Worm (Caenorhabditis elegans): ENCODE measurements around the gene snr-1.

The snr-1 gene

DNA sequence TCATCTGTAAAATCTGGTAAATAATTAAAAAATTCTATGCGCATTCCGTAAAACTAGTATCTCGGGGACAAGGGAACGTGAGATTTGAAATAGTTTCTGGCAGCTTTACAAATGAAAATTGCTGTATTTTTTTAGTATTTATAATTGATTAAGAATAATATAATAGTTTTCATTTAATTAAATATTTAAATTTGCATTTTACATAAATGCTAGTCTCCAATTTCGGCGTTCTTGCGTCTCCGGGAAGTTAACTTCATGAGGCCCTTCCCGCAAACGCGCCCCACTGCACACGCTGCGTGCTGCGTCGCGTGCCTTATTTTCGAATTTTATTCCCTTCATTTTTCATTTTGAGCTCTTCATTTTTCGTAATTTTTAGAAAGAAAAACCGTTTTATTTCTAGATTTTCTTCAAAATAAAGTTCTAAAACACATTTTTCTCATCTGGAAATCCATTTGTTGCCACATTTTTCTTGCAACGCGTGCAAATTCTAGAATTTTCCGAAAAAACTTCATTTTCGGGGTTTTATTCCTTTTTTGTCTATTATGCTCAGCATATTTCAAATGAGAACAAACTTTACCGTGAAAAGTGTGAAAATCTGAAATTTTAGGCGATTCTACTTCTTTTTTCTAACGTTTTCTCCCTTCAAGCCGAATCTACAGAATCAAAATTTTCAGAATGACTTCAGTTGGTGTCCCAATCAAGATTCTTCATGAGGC lies at the start of gene snr-1, which contains the start of gene snx-13 (continued):
- TF ChIP-seq ztf-6 (GFP tag; IDR thresholded peaks at IDR 0.05) (peak; percentile 57; the same call in 1 of the 2 replicates), bed-1 (GFP tag; IDR thresholded peaks at IDR 0.05) (no peak), ZK185.1 (tag; optimal IDR thresholded peaks at IDR 0.05; ENCODE audit: poor library complexity, severe bottlenecking) (peak; percentile 55), tlf-1 (GFP tag; optimal IDR thresholded peaks at IDR 0.05) (peak; percentile 34), snpc-4 (GFP tag; optimal IDR thresholded peaks at IDR 0.05) (peak; percentile 73), snpc-4 (tag; optimal IDR thresholded peaks at IDR 0.05) (peak; percentile 36 to 91 (median 73)), F57A8.1 (GFP tag; optimal IDR thresholded peaks at IDR 0.05) (no peak), athp-1 (tag; optimal IDR thresholded peaks at IDR 0.05) (peak; percentile 82), hlh-12 (tag; optimal IDR thresholded peaks at IDR 0.05) (no peak), F52B5.7 (tag; optimal IDR thresholded peaks at IDR 0.05) (no peak), ceh-91 (GFP tag; IDR thresholded peaks at IDR 0.05) (peak; percentile 70; the same call in 1 of the 2 replicates), unc-130 (GFP tag; optimal IDR thresholded peaks at IDR 0.05) (peak; percentile 85), tbp1 (GFP tag; optimal IDR thresholded peaks at IDR 0.05) (peak; percentile 71), B0019.2 (GFP tag; conservative IDR thresholded peaks at IDR 0.05) (0 out of 2 replicates have a peak, but pooled peaks have one; percentile 12), dox-1 (GFP tag; IDR thresholded peaks at IDR 0.05) (peak; percentile 91), lin-54 (GFP tag; optimal IDR thresholded peaks at IDR 0.05) (peak; percentile 83), hmg-1.2 (GFP tag; IDR thresholded peaks at IDR 0.05) (peak; percentile 52; the same call in 1 of the 2 replicates), attf-6 (GFP tag; IDR thresholded peaks at IDR 0.05) (peak; percentile 88), cebp-1 (GFP tag; IDR thresholded peaks at IDR 0.05) (peak; percentile 43; the same call in 1 of the 2 replicates), cebp-1 (tag; optimal IDR thresholded peaks at IDR 0.05) (peak; percentile 67), madf-10 (tag; optimal IDR thresholded peaks at IDR 0.05) (peak; percentile 76), B0336.3 (GFP tag; IDR thresholded peaks at IDR 0.05) (0 out of 2 replicates have a peak, but pooled peaks have one; percentile 25), let-607 (tag; optimal IDR thresholded peaks at IDR 0.05) (peak in 1 of 2 experiments; percentile 59), T26A5.8 (tag; optimal IDR thresholded peaks at IDR 0.05) (no peak), lir-1 (GFP tag; conservative IDR thresholded peaks at IDR 0.05) (peak; percentile 80), F57C9.4 (tag; optimal IDR thresholded peaks at IDR 0.05) (no peak), lin-35 (GFP tag; optimal IDR thresholded peaks at IDR 0.05) (peak in 1 of 3 experiments; percentile 64), K12H6.12 (tag; optimal IDR thresholded peaks at IDR 0.05) (peak; percentile 86), let-526 (GFP tag; IDR thresholded peaks at IDR 0.05) (0 out of 2 replicates have a peak, but pooled peaks have one; percentile 69), snpc-1.3 (tag; optimal IDR thresholded peaks at IDR 0.05; ENCODE audit: insufficient read depth) (peak; percentile 22), snpc-3.4 (tag; optimal IDR thresholded peaks at IDR 0.05) (peak; percentile 57), aptf-2 (GFP tag; conservative IDR thresholded peaks at IDR 0.05) (peak; percentile 80), ccch-3 (GFP tag; optimal IDR thresholded peaks at IDR 0.05) (peak; percentile 72), egl-18 (GFP tag; IDR thresholded peaks at IDR 0.05) (no peak), ceh-27 (GFP tag; optimal IDR thresholded peaks at IDR 0.05) (peak; percentile 81), Y53G8AR.9 (GFP tag; conservative IDR thresholded peaks at IDR 0.05) (no peak), sea-2 (GFP tag; IDR thresholded peaks at IDR 0.05) (no peak), D2030.7 (GFP tag; IDR thresholded peaks at IDR 0.05) (peak; percentile 91), egrh-3 (GFP tag; IDR thresholded peaks at IDR 0.05) (peak; percentile 50; the same call in 1 of the 2 replicates)

Data from whole organism, young adult.